Worm (Caenorhabditis elegans) whole organism, L2 larva: ENCODE measurements around the gene F48E8.4.

Experiments used
- aly-2 ChIP-seq: fragments of 150-350 bp; optimal IDR thresholded peaks from 2 replicates; lab custom pipeline; 2014; ENCODE audit warnings: missing biosample characterization, missing genetic modification characterization
- ceh-82 ChIP-seq: fragments of 150-350 bp; optimal IDR thresholded peaks from 2 replicates; lab custom pipeline; 2014; ENCODE audit warnings: missing biosample characterization, missing genetic modification characterization
- fos-1 ChIP-seq: fragments of 150-350 bp; optimal IDR thresholded peaks from 2 replicates; lab custom pipeline; 2014; ENCODE audit warnings: missing biosample characterization, missing genetic modification characterization
- mab-5 ChIP-seq: fragments of 150-350 bp; optimal IDR thresholded peaks from 2 replicates; lab custom pipeline; 2014; ENCODE audit warnings: missing biosample characterization, missing genetic modification characterization
- nhr-23 ChIP-seq: fragments of 150-350 bp; optimal IDR thresholded peaks from 2 replicates; lab custom pipeline; 2014; ENCODE audit warnings: missing biosample characterization, missing genetic modification reagents, missing genetic modification characterization
- nhr-237 ChIP-seq: fragments of 150-350 bp; optimal IDR thresholded peaks from 2 replicates; lab custom pipeline; 2014; ENCODE audit warnings: missing biosample characterization, missing genetic modification characterization
- nhr-25 ChIP-seq: fragments of 150-350 bp; sonication (generic microtip); optimal IDR thresholded peaks from 3 replicates; lab custom pipeline; 2014; ENCODE audit warnings: missing biosample characterization, missing genetic modification characterization
- ztf-11 ChIP-seq: sonication (generic microtip); optimal IDR thresholded peaks from 2 replicates; lab custom pipeline; 2017; ENCODE audit warnings: missing biosample characterization, missing genetic modification characterization

ce11 chrIII:5478824-5479368 lies 25.5 kb downstream of the F48E8.4 start, which contains the start of the genes R02F2.6 and R02F2.5:
- TF ChIP-seq ceh-82 (tag; lab: Kevin White, UChicago) (no peak), aly-2 (tag; lab: Kevin White, UChicago) (no peak), ztf-11 (tag; lab: Kevin White, UChicago) (no peak), mab-5 (tag; lab: Kevin White, UChicago) (no peak), nhr-23 (no peak), fos-1 (tag; lab: Kevin White, UChicago) (no peak), nhr-25 (tag; lab: Kevin White, UChicago) (no peak), nhr-237 (tag; lab: Kevin White, UChicago) (no peak)
